Worm (Caenorhabditis elegans): ENCODE results near the gene ZC395.5.

DNA sequence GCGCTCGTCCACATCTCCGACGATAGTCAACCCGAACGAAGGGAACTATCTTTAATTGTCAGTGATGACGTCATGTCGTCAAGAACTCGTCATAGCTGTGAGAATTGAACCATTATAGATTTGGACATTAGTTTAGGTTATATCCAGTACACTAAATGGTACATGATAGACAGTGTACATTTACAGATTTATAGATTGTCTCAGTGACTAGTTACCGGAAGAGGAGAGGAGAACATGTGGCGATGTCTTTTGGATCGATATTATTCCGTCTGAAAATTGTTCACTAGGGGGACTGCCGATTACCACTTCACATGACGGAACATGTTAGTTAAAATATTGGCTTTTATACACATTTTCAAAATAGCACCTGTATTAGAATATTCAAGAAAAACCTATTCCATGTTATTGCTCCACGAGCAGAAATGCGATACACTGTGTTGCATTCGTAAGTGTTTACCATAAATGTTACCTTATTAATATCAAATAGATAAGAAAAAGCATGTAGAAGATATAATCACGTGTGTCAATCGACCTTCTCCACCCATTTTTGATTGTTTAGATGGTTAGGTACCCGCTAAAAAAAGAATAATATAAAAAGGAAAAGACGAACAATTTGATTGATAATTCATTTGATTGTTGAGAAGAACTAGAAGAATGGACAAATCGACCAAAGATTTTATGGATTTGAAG lies at the start of gene ZC395.5:
- no peak for TF ChIP-seq mbf-1 (tag; optimal IDR thresholded peaks at IDR 0.05)
- no peak for TF ChIP-seq nhr-11 (tag; optimal IDR thresholded peaks at IDR 0.05)
- TF ChIP-seq nhr-12 (tag; optimal IDR thresholded peaks at IDR 0.05) = no peak
- TF ChIP-seq mab-5 (tag; optimal IDR thresholded peaks at IDR 0.05) = no peak
- no peak for TF ChIP-seq egl-27 (tag; optimal IDR thresholded peaks at IDR 0.05)
- no peak for TF ChIP-seq alr-1 (tag; optimal IDR thresholded peaks at IDR 0.05)
- TF ChIP-seq ceh-82 (tag; optimal IDR thresholded peaks at IDR 0.05) = no peak
- TF ChIP-seq aly-2 (tag; optimal IDR thresholded peaks at IDR 0.05) = no peak
- no peak for TF ChIP-seq peb-1 (tag; optimal IDR thresholded peaks at IDR 0.05)
- TF ChIP-seq nhr-10 (tag; optimal IDR thresholded peaks at IDR 0.05) = no peak
- no peak for TF ChIP-seq ceh-16 (tag; optimal IDR thresholded peaks at IDR 0.05)
